Worm (Caenorhabditis elegans) whole organism, midembryonic: ENCODE measurements around the gene C05C9.1.

Source experiments
- T22C8.4 ChIP-seq: fragments of 200-800 bp; sonication (Bioruptor generic); IDR thresholded peaks from 2 replicates; pipeline ENCODE4 v1.3.6; 2022; ENCODE audit warnings: missing genetic modification characterization, missing compliant biosample characterization
- cog-1 ChIP-seq: sonication (generic microtip); optimal IDR thresholded peaks from 2 replicates; lab custom pipeline; 2016; ENCODE audit warnings: missing genetic modification characterization, missing compliant biosample characterization
- flt-1 ChIP-seq: fragments of 200-800 bp; sonication (Bioruptor generic); IDR thresholded peaks from 2 replicates; pipeline ENCODE4 v1.3.6; 2022; ENCODE audit warnings: missing genetic modification characterization, missing compliant biosample characterization
- klf-2 ChIP-seq: fragments of 200-800 bp; sonication (Bioruptor generic); conservative IDR thresholded peaks from 2 replicates; pipeline ENCODE4 v1.3.6; 2022; ENCODE audit warnings: missing genetic modification reagents, missing genetic modification characterization, missing compliant biosample characterization
- med-1 ChIP-seq: sonication (generic microtip); optimal IDR thresholded peaks from 2 replicates; lab custom pipeline; 2017; ENCODE audit warnings: missing genetic modification characterization, mild to moderate bottlenecking, missing compliant biosample characterization, antibody characterized with exemption, missing genetic modification reagents; ENCODE audit not compliant: insufficient read depth
- ref-1 ChIP-seq: fragments of 200-800 bp; sonication (Bioruptor generic); conservative IDR thresholded peaks from 2 replicates; pipeline ENCODE4 v1.3.6; 2022; ENCODE audit warnings: missing genetic modification reagents, missing genetic modification characterization, missing compliant biosample characterization
- tab-1 ChIP-seq: fragments of 200-800 bp; sonication (Bioruptor generic); IDR thresholded peaks from 2 replicates; pipeline ENCODE4 v1.3.6; 2022; ENCODE audit warnings: missing genetic modification characterization, missing compliant biosample characterization
- ztf-23 ChIP-seq: fragments of 200-800 bp; sonication (Bioruptor generic); IDR thresholded peaks from 2 replicates; pipeline ENCODE4 v1.3.6; 2022; ENCODE audit warnings: missing genetic modification reagents, missing genetic modification characterization, missing compliant biosample characterization
- ztf-29 ChIP-seq: fragments of 200-800 bp; sonication (Bioruptor generic); IDR thresholded peaks from 2 replicates; pipeline ENCODE4 v1.3.6; 2022; ENCODE audit warnings: missing genetic modification reagents, missing genetic modification characterization, missing compliant biosample characterization

Gene C05C9.1

DNA sequence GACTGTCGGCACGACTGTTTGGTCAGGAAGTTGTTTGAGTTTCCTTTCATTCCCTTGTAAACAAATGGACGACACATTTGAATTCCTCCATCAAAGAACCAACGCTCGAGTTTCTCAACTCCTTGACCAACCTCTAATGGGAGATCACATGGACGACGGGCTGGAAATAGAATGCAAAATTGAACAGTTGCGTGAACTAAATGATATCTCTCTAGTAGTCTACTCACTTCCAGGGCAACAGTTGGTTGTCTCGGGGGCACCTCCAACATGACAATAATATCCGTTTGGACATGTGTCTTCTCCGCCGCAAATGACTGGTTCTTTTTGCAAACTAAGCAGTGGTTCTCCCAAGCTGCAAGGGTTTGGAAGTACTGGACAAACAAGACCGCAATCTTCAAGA, 33.0 kb downstream of the C05C9.1 start:
- no peak for TF ChIP-seq ztf-23 (GFP tag; lab: Robert Waterston, UW)
- no peak for TF ChIP-seq med-1 (GFP tag; lab: Kevin White, UChicago)
- TF ChIP-seq ref-1 (GFP tag; lab: Robert Waterston, UW) = no peak
- TF ChIP-seq T22C8.4 (GFP tag; lab: Robert Waterston, UW) = no peak
- no peak; the same call in 1 of the 2 replicates for TF ChIP-seq tab-1 (GFP tag; lab: Robert Waterston, UW)
- no peak for TF ChIP-seq flt-1 (GFP tag; lab: Robert Waterston, UW)
- TF ChIP-seq cog-1 (tag; lab: Kevin White, UChicago) = no peak
- no peak for TF ChIP-seq klf-2 (GFP tag; lab: Robert Waterston, UW)
- TF ChIP-seq ztf-29 (GFP tag; lab: Robert Waterston, UW) = no peak

DNA sequence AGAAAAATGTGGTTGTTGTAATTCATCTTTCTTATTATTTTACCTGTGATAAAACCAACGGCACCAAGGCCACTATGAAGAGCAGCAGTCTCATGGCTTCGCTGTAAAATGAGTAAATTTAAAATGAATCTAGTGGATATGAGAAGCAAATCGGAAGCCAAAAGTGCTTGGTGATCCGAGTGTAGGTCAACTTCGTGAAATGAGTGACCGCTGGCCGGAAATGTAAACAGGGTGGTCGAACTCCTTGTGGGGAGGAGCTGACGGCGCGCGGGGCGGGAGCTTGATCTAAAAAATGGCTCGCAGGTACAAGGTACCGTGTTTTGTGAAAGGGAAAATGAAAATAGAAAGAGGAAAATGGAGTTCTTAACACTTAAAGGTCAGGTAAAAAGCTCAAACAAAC, 36.1 kb downstream of the C05C9.1 start, which contains the start of gene C34F6.1:
C34F6.1 (minus strand) TSS at position 101 of the 400 bp plus-strand sequence.
- TF ChIP-seq T22C8.4 (GFP tag; lab: Robert Waterston, UW) = no peak
- no peak for TF ChIP-seq ztf-29 (GFP tag; lab: Robert Waterston, UW)
- TF ChIP-seq ztf-23 (GFP tag; lab: Robert Waterston, UW) = no peak
- no peak for TF ChIP-seq med-1 (GFP tag; lab: Kevin White, UChicago)
- TF ChIP-seq flt-1 (GFP tag; lab: Robert Waterston, UW) = no peak
- TF ChIP-seq klf-2 (GFP tag; lab: Robert Waterston, UW) = no peak
- TF ChIP-seq tab-1 (GFP tag; lab: Robert Waterston, UW) = no peak
- no peak for TF ChIP-seq ref-1 (GFP tag; lab: Robert Waterston, UW)
- no peak for TF ChIP-seq cog-1 (tag; lab: Kevin White, UChicago)

DNA sequence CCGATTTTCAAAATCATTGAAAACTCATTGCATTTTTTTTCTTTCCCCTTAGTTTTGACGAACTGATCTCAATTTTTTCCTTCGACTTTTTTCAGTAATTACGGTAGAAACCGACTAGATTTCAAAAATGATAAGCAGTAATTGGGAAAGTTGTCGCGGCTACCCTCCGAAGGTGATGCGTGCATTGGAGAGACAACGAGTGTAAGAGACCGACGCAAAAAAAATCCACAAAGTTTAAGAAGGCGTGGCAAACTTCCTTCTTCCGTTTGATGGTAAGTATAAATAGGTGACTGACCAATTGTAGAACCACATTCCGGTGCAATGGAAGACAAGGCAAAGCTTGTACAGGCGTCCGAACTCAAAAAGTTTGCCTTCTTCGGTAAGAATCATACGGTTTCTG, 38.5 kb downstream of the C05C9.1 start, which contains the start of gene col-178:
col-178 (plus strand) TSS at position 301 of the 400 bp plus-strand sequence.
- TF ChIP-seq klf-2 (GFP tag; lab: Robert Waterston, UW) (no peak), T22C8.4 (GFP tag; lab: Robert Waterston, UW) (no peak), ztf-29 (GFP tag; lab: Robert Waterston, UW) (no peak), tab-1 (GFP tag; lab: Robert Waterston, UW) (no peak), flt-1 (GFP tag; lab: Robert Waterston, UW) (no peak), ref-1 (GFP tag; lab: Robert Waterston, UW) (no peak), cog-1 (tag; lab: Kevin White, UChicago) (no peak), med-1 (GFP tag; lab: Kevin White, UChicago) (no peak), ztf-23 (GFP tag; lab: Robert Waterston, UW) (no peak)

DNA sequence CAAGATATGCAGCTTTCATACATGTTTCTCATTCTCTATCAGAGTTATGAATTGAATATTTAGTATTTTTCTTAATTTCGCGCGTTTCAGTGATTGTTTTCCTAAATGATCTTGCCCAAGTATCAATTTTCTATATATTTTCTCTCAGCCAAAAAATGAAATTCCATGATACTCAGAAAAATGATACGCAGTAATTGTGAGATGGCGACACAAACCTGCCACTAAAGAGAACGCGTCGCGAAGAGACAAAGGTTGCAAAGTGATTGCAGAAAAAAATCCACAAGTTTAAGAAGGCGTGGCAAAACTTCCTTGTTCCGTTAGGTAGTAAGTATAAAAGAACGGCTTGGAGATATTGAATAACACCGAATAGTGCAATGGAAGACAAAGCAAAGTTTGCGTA, 40.5 kb downstream of the C05C9.1 start, which contains the start of gene col-179:
col-179 (plus strand) TSS at position 301 of the 400 bp plus-strand sequence.
- TF ChIP-seq cog-1 (tag; lab: Kevin White, UChicago) = no peak
- TF ChIP-seq T22C8.4 (GFP tag; lab: Robert Waterston, UW) = no peak
- TF ChIP-seq klf-2 (GFP tag; lab: Robert Waterston, UW) = no peak
- TF ChIP-seq ztf-23 (GFP tag; lab: Robert Waterston, UW) = no peak
- no peak for TF ChIP-seq ztf-29 (GFP tag; lab: Robert Waterston, UW)

DNA sequence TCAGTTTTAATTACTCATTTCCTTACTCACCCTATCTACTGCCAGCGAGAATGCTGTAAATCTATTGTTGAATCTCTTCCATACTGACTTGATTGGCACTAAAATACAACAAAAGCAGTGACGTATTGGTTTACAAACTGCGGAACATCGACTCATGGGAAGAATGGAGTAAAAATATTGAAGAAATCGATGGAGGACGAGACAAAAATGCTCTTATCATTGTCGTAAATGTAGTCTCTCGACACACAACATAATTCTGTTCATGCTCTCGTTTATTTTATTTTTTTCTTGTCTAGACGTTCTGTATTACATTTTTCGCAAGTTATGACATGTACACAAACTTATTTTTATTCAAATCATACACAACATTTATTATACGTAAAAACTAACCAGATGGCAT, 43.1 kb downstream of the C05C9.1 start, which contains the start of gene C34F6.11:
C34F6.11 (minus strand) TSS at position 160 of the 400 bp plus-strand sequence.
- no peak for TF ChIP-seq T22C8.4 (GFP tag; lab: Robert Waterston, UW)
- TF ChIP-seq flt-1 (GFP tag; lab: Robert Waterston, UW) = no peak
- no peak for TF ChIP-seq tab-1 (GFP tag; lab: Robert Waterston, UW)
- TF ChIP-seq ztf-29 (GFP tag; lab: Robert Waterston, UW) = no peak
- TF ChIP-seq klf-2 (GFP tag; lab: Robert Waterston, UW) = no peak
- TF ChIP-seq ztf-23 (GFP tag; lab: Robert Waterston, UW) = no peak
- no peak for TF ChIP-seq ref-1 (GFP tag; lab: Robert Waterston, UW)
- no peak for TF ChIP-seq cog-1 (tag; lab: Kevin White, UChicago)
- no peak for TF ChIP-seq med-1 (GFP tag; lab: Kevin White, UChicago)

DNA sequence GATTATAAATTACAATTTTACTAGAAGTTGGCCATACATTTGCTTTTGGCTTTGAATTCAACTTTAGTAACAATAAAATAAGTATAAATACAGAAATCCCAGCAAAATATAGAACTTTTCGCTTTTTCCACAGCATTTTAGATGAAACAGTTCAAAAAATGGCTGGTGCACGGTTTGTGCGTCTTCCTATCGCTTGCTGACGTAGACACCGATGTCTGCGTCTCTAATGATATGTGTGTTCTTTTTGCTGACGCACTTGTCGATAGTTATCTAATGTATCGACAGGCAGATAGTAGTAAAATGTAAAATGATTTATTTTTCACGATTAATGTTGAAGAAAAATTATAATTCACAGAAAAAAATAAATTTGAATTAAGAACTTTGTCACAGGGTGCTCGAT, 46.3 kb downstream of the C05C9.1 start, which contains the start of gene hst-2:
hst-2 (minus strand) TSS at position 203 of the 400 bp plus-strand sequence.
- TF ChIP-seq tab-1 (GFP tag; lab: Robert Waterston, UW) (no peak), flt-1 (GFP tag; lab: Robert Waterston, UW) (peak; percentile 67), cog-1 (tag; lab: Kevin White, UChicago) (peak; percentile 75), ztf-23 (GFP tag; lab: Robert Waterston, UW) (peak; percentile 52; the same call in 1 of the 2 replicates)

DNA sequence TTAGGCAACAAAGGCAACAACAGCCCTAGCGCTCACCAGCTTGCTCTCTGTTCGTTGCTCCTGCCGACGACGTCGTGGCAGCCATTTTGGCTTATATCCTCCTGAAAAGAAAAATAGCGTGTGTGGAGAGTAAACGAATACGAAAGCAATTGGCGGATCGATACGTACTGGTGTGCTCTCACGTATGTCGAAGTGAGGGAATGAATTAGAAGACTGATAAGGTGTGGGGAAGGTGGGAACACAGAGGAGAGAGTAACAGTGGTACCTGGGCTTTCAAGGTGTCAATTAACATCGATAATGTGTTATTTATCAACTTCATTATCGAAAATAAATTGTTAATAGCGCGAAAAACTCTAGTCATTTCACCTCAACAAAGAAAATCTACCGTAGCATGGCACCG, 48.2 kb downstream of the C05C9.1 start, which contains the start of gene C34F6.5:
C34F6.5 (minus strand) TSS at position 101 of the 400 bp plus-strand sequence.
- TF ChIP-seq ztf-29 (GFP tag; lab: Robert Waterston, UW) (no peak), klf-2 (GFP tag; lab: Robert Waterston, UW) (no peak), flt-1 (GFP tag; lab: Robert Waterston, UW) (no peak), ref-1 (GFP tag; lab: Robert Waterston, UW) (no peak), med-1 (GFP tag; lab: Kevin White, UChicago) (no peak)

DNA sequence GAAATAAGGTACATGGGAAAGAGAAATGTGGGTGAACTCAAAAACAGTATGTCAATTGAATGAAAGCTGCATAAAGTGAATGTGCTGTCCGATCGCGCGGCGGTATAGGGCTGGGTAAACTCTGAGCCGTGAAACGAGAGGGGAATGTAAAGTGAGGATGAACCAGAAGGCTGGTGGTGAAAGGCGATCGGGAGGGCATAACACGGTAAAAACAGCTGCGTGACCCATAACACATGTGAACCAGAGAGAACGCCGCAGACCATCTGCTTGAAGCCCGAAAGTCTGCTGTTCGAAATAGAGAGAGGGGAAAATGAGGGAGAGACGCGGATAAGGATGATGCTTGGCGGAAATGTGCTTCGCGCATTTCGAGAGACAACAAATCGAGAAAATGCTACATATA, 49.8 kb downstream of the C05C9.1 start:
- TF ChIP-seq ref-1 (GFP tag; lab: Robert Waterston, UW) (no peak), ztf-23 (GFP tag; lab: Robert Waterston, UW) (no peak), klf-2 (GFP tag; lab: Robert Waterston, UW) (no peak), tab-1 (GFP tag; lab: Robert Waterston, UW) (0 out of 2 replicates have a peak, but pooled peaks have one; percentile 50)

DNA sequence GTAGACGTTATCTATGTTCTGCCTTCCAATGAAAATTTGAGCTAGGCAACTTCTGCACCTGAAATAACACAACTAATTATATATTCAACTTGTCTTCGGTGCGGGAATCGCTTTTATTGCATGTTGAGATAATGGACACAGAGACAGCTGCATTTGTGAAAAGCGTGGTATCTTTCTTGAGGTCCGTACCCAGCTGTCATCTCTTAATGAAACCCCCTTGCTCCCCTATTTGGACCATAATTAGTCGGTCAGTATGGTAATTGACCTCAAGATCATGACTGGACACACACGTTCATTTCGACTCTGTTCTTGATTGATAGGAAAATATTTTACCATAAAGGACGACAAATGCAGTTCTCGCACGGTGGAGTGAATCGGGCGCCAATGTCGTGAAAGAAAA, 50.7 kb downstream of the C05C9.1 start:
- TF ChIP-seq ztf-29 (GFP tag; lab: Robert Waterston, UW) (no peak), flt-1 (GFP tag; lab: Robert Waterston, UW) (no peak), ztf-23 (GFP tag; lab: Robert Waterston, UW) (no peak), cog-1 (tag; lab: Kevin White, UChicago) (no peak), ref-1 (GFP tag; lab: Robert Waterston, UW) (no peak)
